Comparison of ENCODE assay signal across 2 worm cellular contexts in the genomic region with DNA sequence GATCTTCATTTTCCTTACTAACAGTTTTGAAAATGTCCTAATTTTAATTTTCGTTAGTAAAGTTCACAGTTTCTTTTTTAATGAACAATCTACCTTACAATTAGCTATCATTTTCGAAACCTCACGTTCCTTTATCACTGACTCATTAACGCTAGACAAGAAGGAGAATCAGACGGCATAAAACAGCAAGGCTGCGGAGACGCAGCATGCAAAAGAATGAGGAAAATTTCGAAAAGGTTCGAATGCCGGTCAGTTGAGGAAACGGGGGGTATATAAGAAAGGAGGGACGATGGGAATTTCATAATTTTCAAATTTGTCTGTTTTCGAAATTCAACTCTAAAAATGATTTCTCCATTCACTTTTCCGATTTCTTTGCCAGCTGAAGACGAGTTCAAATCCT.
TF ChIP-seq lines count a peak whose summit lies in the region.

A gene (plus strand): TSS at position 343 of the 400 bp plus-strand sequence.

TF ChIP-seq in whole organism, L3 larva, 47 proteins besides CTCF, POLR2A, EP300 and RAD21 (continued from another document):
- TF ChIP-seq nhr-237 (tag; optimal IDR thresholded peaks at IDR 0.05; lab: Kevin White, UChicago) (no peak), nhr-11 (tag; optimal IDR thresholded peaks at IDR 0.05; lab: Kevin White, UChicago) (no peak), zag-1 (tag; optimal IDR thresholded peaks at IDR 0.05; lab: Kevin White, UChicago) (no peak)

TF ChIP-seq in whole organism, L4 larva, 104 proteins besides CTCF, POLR2A, EP300 and RAD21 (continued from another document):
- TF ChIP-seq mxl-3 (GFP tag; optimal IDR thresholded peaks at IDR 0.05; lab: Kevin White, UChicago) (peak; percentile 16), cey-2 (tag; optimal IDR thresholded peaks at IDR 0.05; lab: Kevin White, UChicago; ENCODE audit: borderline replicate concordance, insufficient read depth) (no peak), egl-27 (tag; optimal IDR thresholded peaks at IDR 0.05; lab: Kevin White, UChicago) (no peak), ceh-20 (GFP tag; IDR thresholded peaks at IDR 0.05; lab: Robert Waterston, UW) (no peak), hlh-11 (tag; optimal IDR thresholded peaks at IDR 0.05; lab: Kevin White, UChicago) (peak; percentile 51), nhr-41 (GFP tag; IDR thresholded peaks at IDR 0.05; lab: Robert Waterston, UW) (no peak), madf-5 (GFP tag; IDR thresholded peaks at IDR 0.05; lab: Robert Waterston, UW) (no peak), Y48G9A.11 (GFP tag; IDR thresholded peaks at IDR 0.05; lab: Robert Waterston, UW) (no peak), ceh-62 (tag; optimal IDR thresholded peaks at IDR 0.05; lab: Kevin White, UChicago) (no peak), zip-11 (GFP tag; IDR thresholded peaks at IDR 0.05; lab: Robert Waterston, UW) (no peak), skn-1 (tag; optimal IDR thresholded peaks at IDR 0.05; lab: Kevin White, UChicago) (no peak), nhr-28 (tag; optimal IDR thresholded peaks at IDR 0.05; lab: Kevin White, UChicago) (peak; percentile 36), hif-1 (tag; optimal IDR thresholded peaks at IDR 0.05; lab: Kevin White, UChicago) (peak in 1 of 2 experiments; percentile 19), T20F7.1 (GFP tag; optimal IDR thresholded peaks at IDR 0.05; lab: Kevin White, UChicago) (no peak), ceh-44 (GFP tag; IDR thresholded peaks at IDR 0.05; lab: Robert Waterston, UW) (no peak), daf-16 (GFP tag; optimal IDR thresholded peaks at IDR 0.05; lab: Kevin White, UChicago) (no peak), daf-16 (tag; optimal IDR thresholded peaks at IDR 0.05; lab: Kevin White, UChicago) (no peak), nhr-11 (tag; optimal IDR thresholded peaks at IDR 0.05; lab: Kevin White, UChicago) (no peak), aha-1 (tag; lab: Kevin White, UChicago) (no peak)
TF ChIP-seq in whole organism, L4 larva: peak in this region for 9.
